Fruit fly (Drosophila melanogaster): Measurements from ENCODE around the gene Rh7.
A peak's percentile ranks its signal among the peaks of the same experiment; 100 is the strongest.

Rh7 gene

DNA sequence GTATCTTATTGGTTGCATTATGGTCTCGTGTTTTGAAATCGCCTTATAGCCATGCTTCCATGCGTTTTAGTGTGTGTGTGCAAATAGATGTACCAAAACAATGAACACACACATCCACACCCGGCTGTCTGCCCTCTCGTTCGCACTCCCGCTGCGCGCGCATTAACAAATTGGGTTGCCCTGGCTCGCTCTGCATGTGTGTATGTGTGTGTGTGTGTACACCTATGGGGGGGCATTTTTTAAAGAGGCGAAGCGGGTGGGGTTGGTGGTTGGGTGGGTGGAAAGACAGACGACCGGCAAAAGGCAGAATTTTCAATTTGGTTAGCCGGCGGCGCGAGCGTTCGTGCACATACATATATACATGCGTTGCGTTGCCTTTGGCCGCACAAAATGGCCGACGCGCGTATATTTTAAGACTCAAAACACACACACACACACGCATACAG lies 51.1 kb downstream of the Rh7 start (continued):
- TF ChIP-seq CG12219 (GFP tag; optimal IDR thresholded peaks at IDR 0.05) (peak; percentile 55), CG8290 (GFP tag; optimal IDR thresholded peaks at IDR 0.05) (no peak), CG8290 (tag; optimal IDR thresholded peaks at IDR 0.05) (peak in 1 of 2 experiments; percentile 84), CG12299 (tag; optimal IDR thresholded peaks at IDR 0.05) (peak; percentile 27), HLH3B (GFP tag; IDR thresholded peaks at IDR 0.05) (no peak), CG16815 (GFP tag; optimal IDR thresholded peaks at IDR 0.05) (no peak), lbe (GFP tag; optimal IDR thresholded peaks at IDR 0.05) (no peak), Vsx1 (GFP tag; optimal IDR thresholded peaks at IDR 0.05) (peak; percentile 40), Atf3 (GFP tag; optimal IDR thresholded peaks at IDR 0.05) (no peak), D (optimal IDR thresholded peaks at IDR 0.05) (peak; percentile 52), D (GFP tag; optimal IDR thresholded peaks at IDR 0.05) (peak; percentile 59), ci (GFP tag; IDR thresholded peaks at IDR 0.05) (peak; percentile 66), CG7372 (GFP tag; IDR thresholded peaks at IDR 0.05) (no peak; the same call in 1 of the 2 replicates)

DNA sequence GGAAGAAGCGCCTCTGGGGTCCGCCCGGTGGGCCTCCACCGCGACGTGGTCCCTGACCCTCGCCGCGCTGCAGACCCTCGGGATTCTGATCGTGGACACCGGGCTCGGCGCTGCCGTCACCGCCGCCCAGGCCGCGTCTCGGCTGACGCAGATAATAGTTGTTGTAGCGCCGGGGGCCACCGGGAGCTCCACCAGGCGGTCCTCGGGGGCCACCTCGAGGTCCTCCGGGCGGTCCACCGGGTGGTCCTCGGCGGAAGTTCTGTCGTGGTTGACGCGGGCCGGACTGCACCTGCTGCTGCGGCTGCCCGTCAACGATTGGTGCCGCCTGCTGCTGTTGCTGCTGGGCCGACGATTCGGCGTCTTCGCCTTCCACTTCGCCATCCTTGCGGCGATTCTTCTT lies 52.4 kb downstream of the Rh7 start:
- TF ChIP-seq sens (GFP tag): peak; percentile 51
- no peak for TF ChIP-seq gce (GFP tag; IDR thresholded peaks at IDR 0.05)
- TF ChIP-seq CG8290 (GFP tag; optimal IDR thresholded peaks at IDR 0.05): no peak
- TF ChIP-seq CG8290 (tag; optimal IDR thresholded peaks at IDR 0.05): no peak
- TF ChIP-seq Hr39 (optimal IDR thresholded peaks at IDR 0.05): peak; percentile 76
- no peak for TF ChIP-seq CoRest (tag; optimal IDR thresholded peaks at IDR 0.05)
- no peak for TF ChIP-seq tll (GFP tag; optimal IDR thresholded peaks at IDR 0.05)
- no peak for TF ChIP-seq inv (GFP tag; IDR thresholded peaks at IDR 0.05; ENCODE audit: partially characterized antibody)
- TF ChIP-seq CG7839 (tag; optimal IDR thresholded peaks at IDR 0.05): no peak
- TF ChIP-seq H15 (GFP tag; IDR thresholded peaks at IDR 0.05): no peak
- TF ChIP-seq unpg (GFP tag; optimal IDR thresholded peaks at IDR 0.05): no peak
- no peak for TF ChIP-seq seq (GFP tag; IDR thresholded peaks at IDR 0.05)
- TF ChIP-seq CG10565 (GFP tag; optimal IDR thresholded peaks at IDR 0.05): no peak
- TF ChIP-seq CG16813 (GFP tag; IDR thresholded peaks at IDR 0.05; ENCODE audit: partially characterized antibody): 0 out of 3 replicates have a peak, but pooled peaks have one; percentile 15
- peak; percentile 10 for TF ChIP-seq Med (GFP tag)
- no peak for TF ChIP-seq nerfin-1 (tag; optimal IDR thresholded peaks at IDR 0.05)
- no peak for TF ChIP-seq zfh2 (GFP tag; optimal IDR thresholded peaks at IDR 0.05)
- no peak for TF ChIP-seq E2f1 (GFP tag; IDR thresholded peaks at IDR 0.05)
- no peak for TF ChIP-seq CG15011 (GFP tag; optimal IDR thresholded peaks at IDR 0.05)
- TF ChIP-seq mld (GFP tag; IDR thresholded peaks at IDR 0.05; ENCODE audit: partially characterized antibody): no peak
- no peak for TF ChIP-seq NK7.1 (GFP tag; optimal IDR thresholded peaks at IDR 0.05)
- no peak for TF ChIP-seq pzg (GFP tag; optimal IDR thresholded peaks at IDR 0.05)
- no peak for TF ChIP-seq CG11398 (GFP tag; optimal IDR thresholded peaks at IDR 0.05)
- no peak for TF ChIP-seq Camta (GFP tag; optimal IDR thresholded peaks at IDR 0.05)

DNA sequence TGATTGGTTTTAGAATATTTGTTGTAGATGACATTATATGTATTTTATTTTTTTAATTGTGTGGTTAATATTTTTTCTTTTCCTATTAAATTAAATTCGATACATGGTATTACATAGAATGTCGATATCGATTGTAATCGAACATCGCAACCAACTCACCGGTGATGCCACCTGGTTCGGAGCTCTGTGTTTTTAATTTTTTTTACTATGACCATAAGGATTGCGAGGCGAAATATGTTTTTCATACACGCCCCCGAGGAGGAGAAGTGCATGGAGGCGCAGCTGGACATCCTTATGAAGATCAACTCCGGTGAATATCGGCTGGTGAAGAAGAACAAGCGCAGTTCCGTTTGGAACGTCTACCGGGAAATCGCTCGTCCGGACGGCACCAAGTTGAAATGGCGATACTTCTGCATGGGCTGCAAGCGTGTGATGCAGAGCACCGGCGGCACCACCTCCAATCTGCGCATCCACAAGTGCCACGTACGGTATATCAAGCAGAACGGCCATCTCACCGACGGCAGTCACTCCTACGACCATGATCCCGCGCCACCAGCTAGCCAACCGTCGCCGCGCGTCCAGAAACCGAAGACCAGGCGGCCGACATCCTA lies 55.3 kb downstream of the Rh7 start, which contains the start of gene CG11560:
TSS of gene CG11560 (plus strand) at position 145 of the 611 bp plus-strand sequence.
- no peak for TF ChIP-seq CG11696 (GFP tag; IDR thresholded peaks at IDR 0.05)
- TF ChIP-seq Bgb (GFP tag; IDR thresholded peaks at IDR 0.05; ENCODE audit: partially characterized antibody): peak; percentile 67
- TF ChIP-seq klu (GFP tag; IDR thresholded peaks at IDR 0.05): no peak
- no peak for TF ChIP-seq pnt (GFP tag; optimal IDR thresholded peaks at IDR 0.05)
- no peak for TF ChIP-seq TFAM (GFP tag; optimal IDR thresholded peaks at IDR 0.05)
- no peak for TF ChIP-seq seq (GFP tag; IDR thresholded peaks at IDR 0.05)
- TF ChIP-seq CG30403 (GFP tag; optimal IDR thresholded peaks at IDR 0.05): no peak
- TF ChIP-seq CG8089 (GFP tag; optimal IDR thresholded peaks at IDR 0.05): no peak
- TF ChIP-seq kni (GFP tag; optimal IDR thresholded peaks at IDR 0.05): no peak
- peak; percentile 44 for TF ChIP-seq CG15514 (GFP tag; optimal IDR thresholded peaks at IDR 0.05)
- no peak for TF ChIP-seq p53 (GFP tag; optimal IDR thresholded peaks at IDR 0.05)
- no peak for TF ChIP-seq chif (GFP tag; optimal IDR thresholded peaks at IDR 0.05)
- peak; percentile 68 for TF ChIP-seq Dp (GFP tag; optimal IDR thresholded peaks at IDR 0.05)
- no peak for TF ChIP-seq psq (GFP tag; optimal IDR thresholded peaks at IDR 0.05)
- no peak for TF ChIP-seq wdn (GFP tag; IDR thresholded peaks at IDR 0.05)
- TF ChIP-seq amos (GFP tag; IDR thresholded peaks at IDR 0.05; ENCODE audit: partially characterized antibody): peak; percentile 76

Data from whole organism, embryonic.